Worm (Caenorhabditis elegans): ENCODE results near the gene F56B3.11.

Gene F56B3.11

DNA sequence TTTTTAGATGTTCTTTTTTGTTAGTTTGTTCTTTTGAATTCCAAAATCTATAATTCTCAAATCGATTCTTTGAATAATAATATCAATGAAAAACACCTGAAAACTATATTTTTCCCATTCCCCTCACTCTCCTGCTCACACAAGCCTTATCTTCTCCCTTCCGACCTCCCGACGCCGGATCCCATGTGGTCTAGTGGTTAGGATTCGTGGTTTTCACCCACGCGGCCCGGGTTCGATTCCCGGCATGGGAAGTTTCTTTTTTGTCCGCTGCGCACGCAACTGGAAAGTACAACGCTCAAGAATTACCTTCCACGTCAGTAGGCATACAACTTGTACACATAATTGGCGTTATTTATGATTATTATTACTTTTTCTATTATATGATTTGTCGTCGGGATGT, 46.3 kb upstream of the F56B3.11 start (continued):
- TF ChIP-seq sdz-38 (tag; optimal IDR thresholded peaks at IDR 0.05) (no peak), mcd-1 (GFP tag; IDR thresholded peaks at IDR 0.05) (peak; percentile 70), hsf-1 (GFP tag; IDR thresholded peaks at IDR 0.05) (no peak), Y95B8A.8 (GFP tag; IDR thresholded peaks at IDR 0.05) (no peak), Y79H2A.3 (GFP tag; conservative IDR thresholded peaks at IDR 0.05) (no peak), die-1 (tag; optimal IDR thresholded peaks at IDR 0.05) (peak; percentile 72), efl-1 (GFP tag; optimal IDR thresholded peaks at IDR 0.05) (no peak), nhr-179 (tag; optimal IDR thresholded peaks at IDR 0.05) (no peak), F57A8.1 (GFP tag; optimal IDR thresholded peaks at IDR 0.05) (no peak), ztf-26 (tag; optimal IDR thresholded peaks at IDR 0.05) (no peak), ekl-4 (GFP tag; IDR thresholded peaks at IDR 0.05) (peak; percentile 38; the same call in 1 of the 2 replicates), B0261.1 (tag; optimal IDR thresholded peaks at IDR 0.05) (peak; percentile 75), hlh-12 (tag; optimal IDR thresholded peaks at IDR 0.05) (no peak), ccch-3 (GFP tag; optimal IDR thresholded peaks at IDR 0.05) (no peak), ztf-28 (GFP tag; IDR thresholded peaks at IDR 0.05) (0 out of 2 replicates have a peak, but pooled peaks have one; percentile 26), nfyb-1 (GFP tag; IDR thresholded peaks at IDR 0.05) (no peak), ztf-6 (GFP tag; IDR thresholded peaks at IDR 0.05) (no peak), fkh-3 (tag; optimal IDR thresholded peaks at IDR 0.05) (no peak), lin-35 (GFP tag; optimal IDR thresholded peaks at IDR 0.05) (no peak), attf-5 (GFP tag; optimal IDR thresholded peaks at IDR 0.05) (peak; percentile 4), cebp-1 (GFP tag; IDR thresholded peaks at IDR 0.05) (no peak), cebp-1 (tag; optimal IDR thresholded peaks at IDR 0.05) (peak; percentile 36), F55B11.4 (tag; optimal IDR thresholded peaks at IDR 0.05; ENCODE audit: borderline replicate concordance, insufficient read depth) (no peak), D2030.7 (GFP tag; IDR thresholded peaks at IDR 0.05) (peak; percentile 74), nfya-1 (tag; optimal IDR thresholded peaks at IDR 0.05; ENCODE audit: borderline replicate concordance, insufficient read depth) (no peak), cebp-2 (GFP tag; IDR thresholded peaks at IDR 0.05) (no peak), madf-8 (GFP tag; conservative IDR thresholded peaks at IDR 0.05) (no peak), nhr-120 (GFP tag; IDR thresholded peaks at IDR 0.05) (no peak), B0019.2 (GFP tag; conservative IDR thresholded peaks at IDR 0.05) (no peak), let-526 (GFP tag; IDR thresholded peaks at IDR 0.05) (no peak), snpc-1.1 (tag; optimal IDR thresholded peaks at IDR 0.05; ENCODE audit: insufficient read depth) (no peak), T07F8.4 (tag; optimal IDR thresholded peaks at IDR 0.05) (no peak), pha-4 (tag; optimal IDR thresholded peaks at IDR 0.05) (no peak), F37B4.10 (GFP tag; IDR thresholded peaks at IDR 0.05) (no peak), egrh-3 (GFP tag; IDR thresholded peaks at IDR 0.05) (0 out of 2 replicates have a peak, but pooled peaks have one; percentile 20), dpl-1 (GFP tag; optimal IDR thresholded peaks at IDR 0.05) (peak; percentile 38), ceh-100 (GFP tag; IDR thresholded peaks at IDR 0.05) (no peak), madf-3 (GFP tag; IDR thresholded peaks at IDR 0.05) (no peak), ama-1 (optimal IDR thresholded peaks at IDR 0.05) (no peak), ama-1 (GFP tag; optimal IDR thresholded peaks at IDR 0.05) (no peak), ceh-91 (GFP tag; IDR thresholded peaks at IDR 0.05) (no peak), hlh-26 (GFP tag; conservative IDR thresholded peaks at IDR 0.05) (no peak), ztf-3 (GFP tag; optimal IDR thresholded peaks at IDR 0.05) (no peak), lsl-1 (GFP tag; optimal IDR thresholded peaks at IDR 0.05) (peak; percentile 30), him-1 (tag; optimal IDR thresholded peaks at IDR 0.05) (peak; percentile 67), F10E7.11 (tag; optimal IDR thresholded peaks at IDR 0.05) (no peak), egl-44 (GFP tag; IDR thresholded peaks at IDR 0.05) (no peak), ceh-27 (GFP tag; optimal IDR thresholded peaks at IDR 0.05) (peak; percentile 32), rpc-1 (optimal IDR thresholded peaks at IDR 0.05) (peak; percentile 59), rpc-1 (tag; optimal IDR thresholded peaks at IDR 0.05) (peak; percentile 83), ztf-18 (tag; optimal IDR thresholded peaks at IDR 0.05) (peak; percentile 30)
